Worm (Caenorhabditis elegans): Measurements from ENCODE around the gene pqn-2.

The pqn-2 gene

ce11 chrV:10360186-10360585, 22.1 kb upstream of the pqn-2 start:
- TF ChIP-seq ZK546.5 (tag; optimal IDR thresholded peaks at IDR 0.05): no peak
- TF ChIP-seq elt-2 (tag; optimal IDR thresholded peaks at IDR 0.05): no peak
- TF ChIP-seq nhr-11 (tag; optimal IDR thresholded peaks at IDR 0.05): no peak
- no peak for TF ChIP-seq nhr-25 (tag; optimal IDR thresholded peaks at IDR 0.05)
- TF ChIP-seq ztf-4 (tag; optimal IDR thresholded peaks at IDR 0.05): no peak
- no peak for TF ChIP-seq hmg-11 (tag; optimal IDR thresholded peaks at IDR 0.05)
- no peak for TF ChIP-seq elt-1 (tag; optimal IDR thresholded peaks at IDR 0.05)
- no peak for TF ChIP-seq mml-1 (tag; optimal IDR thresholded peaks at IDR 0.05)
- TF ChIP-seq elt-3 (tag; optimal IDR thresholded peaks at IDR 0.05): no peak
- TF ChIP-seq daf-12 (tag; optimal IDR thresholded peaks at IDR 0.05): no peak
- TF ChIP-seq ceh-82 (tag; optimal IDR thresholded peaks at IDR 0.05): no peak
- no peak for TF ChIP-seq egl-5 (tag; optimal IDR thresholded peaks at IDR 0.05)
- no peak for TF ChIP-seq unc-39 (tag; optimal IDR thresholded peaks at IDR 0.05)
- TF ChIP-seq snpc-4 (tag; optimal IDR thresholded peaks at IDR 0.05): no peak

ce11 chrV:10361830-10362397, 20.3 kb upstream of the pqn-2 start, which contains the start of gene cash-1:
Gene cash-1, plus strand, starts transcription at chrV:10362261.
- peak; percentile 9 for TF ChIP-seq ceh-28 (tag; optimal IDR thresholded peaks at IDR 0.05)
- no peak for TF ChIP-seq nhr-77 (tag; optimal IDR thresholded peaks at IDR 0.05)
- no peak for TF ChIP-seq tbx-2 (tag; optimal IDR thresholded peaks at IDR 0.05)
- no peak for TF ChIP-seq eor-1 (tag; optimal IDR thresholded peaks at IDR 0.05)
- no peak for TF ChIP-seq hmg-11 (tag; optimal IDR thresholded peaks at IDR 0.05)
- TF ChIP-seq zag-1 (tag; optimal IDR thresholded peaks at IDR 0.05): no peak
- TF ChIP-seq fkh-2 (tag; optimal IDR thresholded peaks at IDR 0.05): no peak
- peak; percentile 77 for TF ChIP-seq elt-2 (tag; optimal IDR thresholded peaks at IDR 0.05)
- peak; percentile 60 for TF ChIP-seq pqm-1 (tag; optimal IDR thresholded peaks at IDR 0.05)
- no peak for TF ChIP-seq R02D3.7 (tag; optimal IDR thresholded peaks at IDR 0.05)
- TF ChIP-seq lsy-12 (tag; optimal IDR thresholded peaks at IDR 0.05): no peak
- TF ChIP-seq nhr-237 (tag; optimal IDR thresholded peaks at IDR 0.05): no peak
- TF ChIP-seq pha-4 (tag; optimal IDR thresholded peaks at IDR 0.05): peak; percentile 87
- TF ChIP-seq egl-27 (tag; optimal IDR thresholded peaks at IDR 0.05): no peak
- no peak for TF ChIP-seq egl-5 (tag; optimal IDR thresholded peaks at IDR 0.05)
- no peak for TF ChIP-seq jun-1 (tag; optimal IDR thresholded peaks at IDR 0.05)
- TF ChIP-seq unc-39 (tag; optimal IDR thresholded peaks at IDR 0.05): no peak
- TF ChIP-seq ceh-16 (tag; optimal IDR thresholded peaks at IDR 0.05): no peak
- no peak for TF ChIP-seq sea-2 (GFP tag; optimal IDR thresholded peaks at IDR 0.05)
- TF ChIP-seq snpc-4 (tag; optimal IDR thresholded peaks at IDR 0.05): peak; percentile 66
- TF ChIP-seq lin-39 (tag; optimal IDR thresholded peaks at IDR 0.05): peak; percentile 80
- no peak for TF ChIP-seq elt-1 (tag; optimal IDR thresholded peaks at IDR 0.05)
- TF ChIP-seq nhr-23 (tag; optimal IDR thresholded peaks at IDR 0.05): peak; percentile 66
- TF ChIP-seq nhr-76 (tag; optimal IDR thresholded peaks at IDR 0.05): no peak
- TF ChIP-seq skn-1 (tag; optimal IDR thresholded peaks at IDR 0.05): peak; percentile 38
- TF ChIP-seq daf-12 (tag; optimal IDR thresholded peaks at IDR 0.05): no peak
- TF ChIP-seq nhr-43 (tag; optimal IDR thresholded peaks at IDR 0.05; ENCODE audit: poor library complexity, severe bottlenecking): no peak
- no peak for TF ChIP-seq nhr-11 (tag; optimal IDR thresholded peaks at IDR 0.05)
- peak; percentile 74 for TF ChIP-seq nfya-1 (tag; optimal IDR thresholded peaks at IDR 0.05; ENCODE audit: insufficient read depth)
- TF ChIP-seq nhr-25 (tag; optimal IDR thresholded peaks at IDR 0.05): peak; percentile 75
- no peak for TF ChIP-seq fos-1 (tag; optimal IDR thresholded peaks at IDR 0.05)
- no peak for TF ChIP-seq mdl-1 (tag; optimal IDR thresholded peaks at IDR 0.05)
- TF ChIP-seq ama-1 (optimal IDR thresholded peaks at IDR 0.05): no peak
- TF ChIP-seq ZK546.5 (tag; optimal IDR thresholded peaks at IDR 0.05): no peak
- no peak for TF ChIP-seq ztf-11 (tag; optimal IDR thresholded peaks at IDR 0.05)
- TF ChIP-seq lin-15B (tag; optimal IDR thresholded peaks at IDR 0.05): peak; percentile 93

- no peak for TF ChIP-seq fos-1 (tag; optimal IDR thresholded peaks at IDR 0.05)
- no peak for TF ChIP-seq sea-2 (GFP tag; optimal IDR thresholded peaks at IDR 0.05)
- no peak for TF ChIP-seq nhr-76 (tag; optimal IDR thresholded peaks at IDR 0.05)
- no peak for TF ChIP-seq ceh-82 (tag; optimal IDR thresholded peaks at IDR 0.05)
- no peak for TF ChIP-seq nhr-28 (tag; optimal IDR thresholded peaks at IDR 0.05)
These were observed 18.4 kb upstream of the pqn-2 start for ce11 chrV:10363834-10364233.

Data from whole organism, L3 larva.